Worm (Caenorhabditis elegans) whole organism, L4 larva: ENCODE results near the gene snr-4.

Source experiments
- F10B5.3 ChIP-seq: sonication (generic microtip); optimal IDR thresholded peaks from 2 replicates; lab custom pipeline; 2016; ENCODE audit warnings: mild to moderate bottlenecking, missing genetic modification characterization, missing compliant biosample characterization
- F26F4.8 ChIP-seq: fragments of 200-800 bp; sonication (Bioruptor generic); conservative IDR thresholded peaks from 2 replicates; pipeline ENCODE4 v1.3.6; 2022; ENCODE audit warnings: missing genetic modification characterization, missing compliant biosample characterization
- F37D6.2 ChIP-seq: sonication (generic microtip); optimal IDR thresholded peaks from 2 replicates; lab custom pipeline; 2016; ENCODE audit warnings: mild to moderate bottlenecking, missing genetic modification characterization, missing compliant biosample characterization
- F44E2.7 ChIP-seq: fragments of 200-800 bp; sonication (Bioruptor generic); IDR thresholded peaks from 2 replicates; pipeline ENCODE4 v2.1.2; 2022; ENCODE audit warnings: missing genetic modification characterization, missing compliant biosample characterization
- F49E8.2 ChIP-seq: sonication (generic microtip); optimal IDR thresholded peaks from 2 replicates; lab custom pipeline; 2016; ENCODE audit warnings: missing compliant biosample characterization, mild to moderate bottlenecking, missing genetic modification characterization, borderline replicate concordance
- R02D3.7 ChIP-seq: fragments of 150-350 bp; sonication (generic microtip); optimal IDR thresholded peaks from 3 replicates; lab custom pipeline; 2014; ENCODE audit warnings: missing biosample characterization, missing genetic modification characterization
- Y105C5A.15 ChIP-seq: fragments of 200-800 bp; sonication (Bioruptor generic); IDR thresholded peaks from 2 replicates; pipeline ENCODE4 v1.3.6; 2022; ENCODE audit warnings: missing genetic modification characterization, missing compliant biosample characterization
- Y48G9A.11 ChIP-seq: fragments of 200-800 bp; sonication (Bioruptor generic); IDR thresholded peaks from 2 replicates; pipeline ENCODE4 v1.3.6; 2022; ENCODE audit warnings: missing genetic modification reagents, missing genetic modification characterization, missing compliant biosample characterization
- Y5F2A.4 ChIP-seq: fragments of 200-800 bp; sonication (Bioruptor generic); optimal IDR thresholded peaks from 2 replicates; lab custom pipeline; 2018; ENCODE audit warnings: mild to moderate bottlenecking, missing genetic modification characterization, missing compliant biosample characterization
- Y75B8A.6 ChIP-seq: fragments of 200-800 bp; sonication (Bioruptor generic); IDR thresholded peaks from 2 replicates; pipeline ENCODE4 v1.3.6; 2022; ENCODE audit warnings: missing genetic modification reagents, missing genetic modification characterization, missing compliant biosample characterization
- aly-2 ChIP-seq: sonication (generic microtip); optimal IDR thresholded peaks from 2 replicates; lab custom pipeline; 2018; ENCODE audit warnings: missing biosample characterization, missing genetic modification characterization
- arid-1 ChIP-seq: fragments of 200-800 bp; sonication (Bioruptor generic); conservative IDR thresholded peaks from 2 replicates; pipeline ENCODE4 v1.3.6; 2022; ENCODE audit warnings: missing genetic modification reagents, missing genetic modification characterization, missing compliant biosample characterization
- attf-4 ChIP-seq: sonication (generic microtip); optimal IDR thresholded peaks from 3 replicates; lab custom pipeline; 2017; ENCODE audit warnings: missing biosample characterization, missing genetic modification characterization
- ceh-20 ChIP-seq: fragments of 200-800 bp; sonication (Bioruptor generic); IDR thresholded peaks from 2 replicates; pipeline ENCODE4 v1.3.6; 2022; ENCODE audit warnings: missing genetic modification reagents, missing genetic modification characterization, missing compliant biosample characterization
- ceh-28 ChIP-seq: fragments of 150-350 bp; optimal IDR thresholded peaks from 2 replicates; lab custom pipeline; 2014; ENCODE audit warnings: missing biosample characterization, missing genetic modification reagents, missing genetic modification characterization
- ceh-44 ChIP-seq: fragments of 200-800 bp; sonication (Bioruptor generic); IDR thresholded peaks from 2 replicates; pipeline ENCODE4 v1.3.6; 2022; ENCODE audit warnings: missing genetic modification reagents, missing genetic modification characterization, missing compliant biosample characterization
- ces-1 ChIP-seq: fragments of 150-350 bp; sonication (generic microtip); optimal IDR thresholded peaks from 4 replicates; lab custom pipeline; 2014; ENCODE audit warnings: missing biosample characterization, missing genetic modification reagents, missing genetic modification characterization
- daf-16 ChIP-seq, 3 experiments: sonication (generic microtip); optimal IDR thresholded peaks; 2 replicates each; lab custom pipeline; 2016 to 2017; ENCODE audit warnings: missing genetic modification characterization in 3 of 3, missing genetic modification reagents in 3 of 3, mild to moderate bottlenecking in 2 of 3, missing compliant biosample characterization in 2 of 3, missing biosample characterization in 1 of 3, moderate library complexity in 1 of 3
- daf-8 ChIP-seq: fragments of 200-800 bp; sonication (Bioruptor generic); IDR thresholded peaks from 2 replicates; pipeline ENCODE4 v1.3.6; 2022; ENCODE audit warnings: missing genetic modification characterization, missing compliant biosample characterization
- dpl-1 ChIP-seq: fragments of 150-350 bp; optimal IDR thresholded peaks from 2 replicates; lab custom pipeline; 2014; ENCODE audit warnings: missing biosample characterization, missing genetic modification reagents, missing genetic modification characterization
- dve-1 ChIP-seq: sonication (generic microtip); optimal IDR thresholded peaks from 2 replicates; lab custom pipeline; 2017; ENCODE audit warnings: antibody characterized with exemption, mild to moderate bottlenecking, missing genetic modification characterization, missing compliant biosample characterization; ENCODE audit not compliant: insufficient read depth
- hlh-11 ChIP-seq: fragments of 200-800 bp; sonication (Bioruptor generic); optimal IDR thresholded peaks from 2 replicates; lab custom pipeline; 2018; ENCODE audit warnings: mild to moderate bottlenecking, missing genetic modification characterization, missing compliant biosample characterization
- hlh-30 ChIP-seq: sonication (generic microtip); optimal IDR thresholded peaks from 2 replicates; lab custom pipeline; 2017; ENCODE audit warnings: antibody characterized with exemption, mild to moderate bottlenecking, missing genetic modification characterization, missing compliant biosample characterization; ENCODE audit not compliant: insufficient read depth
- lim-7 ChIP-seq: fragments of 200-800 bp; sonication (Bioruptor generic); IDR thresholded peaks from 2 replicates; pipeline ENCODE4 v1.3.6; 2022; ENCODE audit warnings: missing genetic modification characterization, missing compliant biosample characterization
- lin-13 ChIP-seq: fragments of 150-350 bp; optimal IDR thresholded peaks from 2 replicates; lab custom pipeline; 2014; ENCODE audit warnings: missing biosample characterization, missing genetic modification reagents, missing genetic modification characterization
- lsy-2 ChIP-seq, 2 experiments: fragments of 150-350 bp in 1 of 2; sonication (generic microtip) in 1 of 2; optimal IDR thresholded peaks; 2 replicates each; lab custom pipeline; 2014 to 2017; ENCODE audit warnings: missing biosample characterization in 2 of 2, missing genetic modification characterization in 2 of 2
- mdt-29 ChIP-seq: fragments of 200-800 bp; sonication (Bioruptor generic); IDR thresholded peaks from 2 replicates; pipeline ENCODE4 v1.3.6; 2022; ENCODE audit warnings: missing genetic modification reagents, missing genetic modification characterization, missing compliant biosample characterization
- mep-1 ChIP-seq: fragments of 150-350 bp; sonication (generic microtip); optimal IDR thresholded peaks from 3 replicates; lab custom pipeline; 2014; ENCODE audit warnings: missing biosample characterization, missing genetic modification characterization
- mxl-2 ChIP-seq: fragments of 200-800 bp; sonication (Bioruptor generic); conservative IDR thresholded peaks from 2 replicates; pipeline ENCODE4 v1.3.6; 2022; ENCODE audit warnings: missing genetic modification reagents, missing genetic modification characterization, missing compliant biosample characterization
- nhr-237 ChIP-seq: sonication (generic microtip); optimal IDR thresholded peaks from 2 replicates; lab custom pipeline; 2017; ENCODE audit warnings: missing biosample characterization, missing genetic modification characterization
- nhr-6 ChIP-seq: fragments of 150-350 bp; optimal IDR thresholded peaks from 2 replicates; lab custom pipeline; 2014; ENCODE audit warnings: missing biosample characterization, missing genetic modification characterization
- nhr-77 ChIP-seq: fragments of 150-350 bp; optimal IDR thresholded peaks from 2 replicates; lab custom pipeline; 2014; ENCODE audit warnings: missing biosample characterization, missing genetic modification characterization
- pha-4 ChIP-seq, 2 experiments: fragments of 150-350 bp in 1 of 2; fragments of 200-800 bp in 1 of 2; sonication (Bioruptor generic) in 1 of 2; IDR thresholded peaks in 1 of 2; optimal IDR thresholded peaks in 1 of 2; 2 replicates each; pipeline versions ENCODE4 v1.3.6 to Lab custom; 2014 to 2022; ENCODE audit warnings: missing genetic modification characterization in 2 of 2, missing genetic modification reagents in 2 of 2, missing biosample characterization in 1 of 2, missing compliant biosample characterization in 1 of 2
- pqm-1 ChIP-seq: sonication (generic microtip); optimal IDR thresholded peaks from 2 replicates; lab custom pipeline; 2017; ENCODE audit warnings: missing biosample characterization, missing genetic modification characterization
- rbr-2 ChIP-seq: sonication (generic microtip); optimal IDR thresholded peaks from 2 replicates; lab custom pipeline; 2016; ENCODE audit warnings: missing genotype, missing genetic modification characterization, missing compliant biosample characterization
- saeg-2 ChIP-seq: fragments of 200-800 bp; sonication (Bioruptor generic); IDR thresholded peaks from 2 replicates; pipeline ENCODE4 v1.3.6; 2022; ENCODE audit warnings: missing genetic modification reagents, missing genetic modification characterization, missing compliant biosample characterization
- sdz-12 ChIP-seq: fragments of 200-800 bp; sonication (Bioruptor generic); optimal IDR thresholded peaks from 2 replicates; lab custom pipeline; 2018; ENCODE audit warnings: mild to moderate bottlenecking, missing genetic modification characterization, missing compliant biosample characterization
- tra-1 ChIP-seq: fragments of 200-800 bp; sonication (Bioruptor generic); IDR thresholded peaks from 2 replicates; pipeline ENCODE4 v1.3.6; 2022; ENCODE audit warnings: missing genetic modification reagents, missing genetic modification characterization, missing compliant biosample characterization
- unc-130 ChIP-seq: sonication (generic microtip); optimal IDR thresholded peaks from 2 replicates; lab custom pipeline; 2016; ENCODE audit warnings: missing genetic modification reagents, missing genetic modification characterization, missing compliant biosample characterization
- unc-39 ChIP-seq: sonication (generic microtip); optimal IDR thresholded peaks from 2 replicates; lab custom pipeline; 2017; ENCODE audit warnings: missing biosample characterization, missing genetic modification characterization
- zag-1 ChIP-seq: fragments of 150-350 bp; optimal IDR thresholded peaks from 2 replicates; lab custom pipeline; 2014; ENCODE audit warnings: missing biosample characterization, missing genetic modification characterization
- zip-2 ChIP-seq: fragments of 150-350 bp; optimal IDR thresholded peaks from 2 replicates; lab custom pipeline; 2014; ENCODE audit warnings: missing biosample characterization, missing genetic modification characterization
- ztf-11 ChIP-seq: fragments of 150-350 bp; optimal IDR thresholded peaks from 2 replicates; lab custom pipeline; 2014; ENCODE audit warnings: missing biosample characterization, missing genetic modification characterization

The snr-4 gene

ce11 chrV:11990511-11991127 lies 11.1 kb upstream of the snr-4 start (continued):
- TF ChIP-seq saeg-2 (GFP tag; lab: Robert Waterston, UW): no peak
- no peak for TF ChIP-seq ceh-20
- TF ChIP-seq mep-1 (tag; lab: Kevin White, UChicago): no peak
- TF ChIP-seq nhr-237 (tag; lab: Kevin White, UChicago): no peak
- TF ChIP-seq F10B5.3 (tag; lab: Kevin White, UChicago): no peak
- TF ChIP-seq rbr-2 (tag; lab: Kevin White, UChicago): no peak
- no peak for TF ChIP-seq pha-4 (GFP tag; IDR thresholded peaks at IDR 0.05; lab: Robert Waterston, UW)
- no peak for TF ChIP-seq pha-4 (tag; optimal IDR thresholded peaks at IDR 0.05; lab: Kevin White, UChicago)
- no peak for TF ChIP-seq F44E2.7 (GFP tag; lab: Robert Waterston, UW)
- TF ChIP-seq mxl-2 (GFP tag; lab: Robert Waterston, UW): no peak
- TF ChIP-seq nhr-77: no peak
- no peak for TF ChIP-seq zag-1 (tag; lab: Kevin White, UChicago)
- TF ChIP-seq F37D6.2: no peak
- TF ChIP-seq sdz-12: no peak
- no peak for TF ChIP-seq attf-4
- TF ChIP-seq R02D3.7 (tag; lab: Kevin White, UChicago): no peak
- no peak for TF ChIP-seq Y48G9A.11 (GFP tag; lab: Robert Waterston, UW)
- TF ChIP-seq lim-7 (GFP tag; lab: Robert Waterston, UW): no peak
- TF ChIP-seq ceh-44 (GFP tag; lab: Robert Waterston, UW): no peak
- TF ChIP-seq F49E8.2: no peak
- TF ChIP-seq mdt-29 (GFP tag; lab: Robert Waterston, UW): no peak
- no peak for TF ChIP-seq zip-2
- no peak for TF ChIP-seq hlh-11 (tag; lab: Kevin White, UChicago)
- TF ChIP-seq lin-13 (GFP tag; lab: Kevin White, UChicago): no peak
- no peak for TF ChIP-seq tra-1
- no peak for TF ChIP-seq Y75B8A.6 (GFP tag; lab: Robert Waterston, UW)
- TF ChIP-seq unc-39: no peak
- no peak for TF ChIP-seq ceh-28 (tag; lab: Kevin White, UChicago)
- no peak for TF ChIP-seq pqm-1 (tag; lab: Kevin White, UChicago)
- no peak for TF ChIP-seq ztf-11
- no peak for TF ChIP-seq hlh-30 (tag; lab: Kevin White, UChicago)
- no peak for TF ChIP-seq Y105C5A.15 (GFP tag; lab: Robert Waterston, UW)
- no peak for TF ChIP-seq F26F4.8
- TF ChIP-seq Y5F2A.4 (GFP tag; lab: Kevin White, UChicago): no peak
- no peak for TF ChIP-seq dpl-1 (GFP tag; lab: Kevin White, UChicago)
- TF ChIP-seq daf-16 (GFP tag; optimal IDR thresholded peaks at IDR 0.05; lab: Kevin White, UChicago): no peak
- no peak for TF ChIP-seq daf-16 (tag; optimal IDR thresholded peaks at IDR 0.05; lab: Kevin White, UChicago)
- no peak for TF ChIP-seq ces-1 (GFP tag; lab: Kevin White, UChicago)
- no peak for TF ChIP-seq daf-8
- no peak for TF ChIP-seq unc-130 (GFP tag; lab: Kevin White, UChicago)
- 0 out of 2 replicates have a peak, but pooled peaks have one; percentile 27 for TF ChIP-seq arid-1 (GFP tag; lab: Robert Waterston, UW)

- TF ChIP-seq aly-2 (tag; lab: Kevin White, UChicago) (no peak), lsy-2 (tag; optimal IDR thresholded peaks at IDR 0.05; lab: Kevin White, UChicago) (peak in 1 of 2 experiments; percentile 43), nhr-6 (tag; lab: Kevin White, UChicago) (peak; percentile 81), dve-1 (tag; lab: Kevin White, UChicago) (peak; percentile 50)
- TF ChIP-seq, all 104 proteins: peak for 3
These were observed 10.3 kb upstream of the snr-4 start for ce11 chrV:11989861-11990260.
